Fruit fly (Drosophila melanogaster) whole organism, embryonic: ENCODE measurements around the gene CG11986.

Source experiments
- Atf3 ChIP-seq: fragments of 200-800 bp; sonication (Bioruptor generic); optimal IDR thresholded peaks from 3 replicates; lab custom pipeline; 2016; ENCODE audit warnings: missing biosample characterization, missing genetic modification characterization
- B-H2 ChIP-seq: fragments of 200-800 bp; sonication (Bioruptor generic); optimal IDR thresholded peaks from 2 replicates; lab custom pipeline; 2018; ENCODE audit warnings: missing biosample characterization, mild to moderate bottlenecking, missing genetic modification characterization
- CG11560 ChIP-seq: fragments of 200-800 bp; sonication (Bioruptor generic); IDR thresholded peaks from 3 replicates; pipeline ENCODE4 v1.3.6; 2022; ENCODE audit warnings: missing biosample characterization, missing genetic modification characterization
- CG12219 ChIP-seq: fragments of 200-800 bp; sonication (Bioruptor generic); optimal IDR thresholded peaks from 3 replicates; lab custom pipeline; 2018; ENCODE audit warnings: missing biosample characterization, mild to moderate bottlenecking, missing genetic modification characterization
- CG12744 ChIP-seq: fragments of 200-800 bp; sonication (Bioruptor generic); optimal IDR thresholded peaks from 2 replicates; lab custom pipeline; 2016; ENCODE audit warnings: missing biosample characterization, missing genetic modification characterization
- CG13296 ChIP-seq: fragments of 200-800 bp; sonication (Bioruptor generic); optimal IDR thresholded peaks from 3 replicates; lab custom pipeline; 2018; ENCODE audit warnings: missing biosample characterization, mild to moderate bottlenecking, missing genetic modification characterization
- CG13894 ChIP-seq: fragments of 200-800 bp; sonication (Bioruptor generic); optimal IDR thresholded peaks from 3 replicates; lab custom pipeline; 2018; ENCODE audit warnings: missing biosample characterization, mild to moderate bottlenecking, missing genetic modification characterization, moderate library complexity
- CG14441 ChIP-seq: fragments of 200-800 bp; sonication (Bioruptor generic); IDR thresholded peaks from 2 replicates; pipeline ENCODE4 v1.3.6; 2022; ENCODE audit warnings: missing biosample characterization, missing genetic modification characterization
- CG14667 ChIP-seq: fragments of 200-800 bp; sonication (Bioruptor generic); IDR thresholded peaks from 2 replicates; pipeline ENCODE4 v1.3.6; 2022; ENCODE audit warnings: missing biosample characterization, missing genetic modification characterization
- CG14965 ChIP-seq: fragments of 200-800 bp; sonication (Bioruptor generic); optimal IDR thresholded peaks from 2 replicates; lab custom pipeline; 2016; ENCODE audit warnings: missing biosample characterization, missing genetic modification characterization, borderline replicate concordance
- CG2712 ChIP-seq: fragments of 200-800 bp; optimal IDR thresholded peaks from 3 replicates; lab custom pipeline; 2019; ENCODE audit warnings: missing biosample characterization, mild to moderate bottlenecking, missing genetic modification characterization, moderate library complexity
- CG2875 ChIP-seq: fragments of 200-800 bp; sonication (Bioruptor generic); optimal IDR thresholded peaks from 2 replicates; lab custom pipeline; 2017; ENCODE audit warnings: missing biosample characterization, mild to moderate bottlenecking, missing genetic modification characterization, missing genetic modification reagents
- CG31388 ChIP-seq: fragments of 200-800 bp; sonication (Bioruptor generic); optimal IDR thresholded peaks from 2 replicates; lab custom pipeline; 2016; ENCODE audit warnings: missing biosample characterization, missing genetic modification characterization
- CG34224 ChIP-seq: fragments of 200-800 bp; sonication (Bioruptor generic); IDR thresholded peaks from 3 replicates; pipeline ENCODE4 v1.3.6; 2022; ENCODE audit warnings: missing biosample characterization, missing genetic modification characterization; ENCODE audit not compliant: partially characterized antibody
- CG34376 ChIP-seq: fragments of 200-800 bp; sonication (Bioruptor generic); optimal IDR thresholded peaks from 2 replicates; lab custom pipeline; 2018; ENCODE audit warnings: missing biosample characterization, mild to moderate bottlenecking, missing genetic modification characterization
- CG42726 ChIP-seq: fragments of 200-800 bp; sonication (Bioruptor generic); IDR thresholded peaks from 2 replicates; pipeline ENCODE4 v1.3.6; 2022; ENCODE audit warnings: missing biosample characterization, missing genetic modification characterization; ENCODE audit not compliant: partially characterized antibody
- CG43689 ChIP-seq: fragments of 200-800 bp; sonication (Bioruptor generic); IDR thresholded peaks from 2 replicates; pipeline ENCODE4 v1.3.6; 2022; ENCODE audit warnings: missing biosample characterization, missing genetic modification characterization
- CG4424 ChIP-seq: fragments of 200-800 bp; sonication (Bioruptor generic); optimal IDR thresholded peaks from 3 replicates; lab custom pipeline; 2016; ENCODE audit warnings: missing biosample characterization, missing genetic modification characterization
- CG4730 ChIP-seq: fragments of 200-800 bp; sonication (Bioruptor generic); IDR thresholded peaks from 2 replicates; pipeline ENCODE4 v1.3.6; 2022; ENCODE audit warnings: missing biosample characterization, missing genetic modification characterization
- CG6813 ChIP-seq: fragments of 200-800 bp; sonication (Bioruptor generic); optimal IDR thresholded peaks from 2 replicates; lab custom pipeline; 2017; ENCODE audit warnings: missing biosample characterization, missing genetic modification characterization, mild to moderate bottlenecking, moderate library complexity, missing genetic modification reagents
- CG7786 ChIP-seq: fragments of 200-800 bp; sonication (Bioruptor generic); optimal IDR thresholded peaks from 2 replicates; lab custom pipeline; 2016; ENCODE audit warnings: missing biosample characterization, missing genetic modification characterization
- CG7987 ChIP-seq: fragments of 200-800 bp; sonication (Bioruptor generic); optimal IDR thresholded peaks from 2 replicates; lab custom pipeline; 2018; ENCODE audit warnings: missing biosample characterization, mild to moderate bottlenecking, missing genetic modification characterization, moderate library complexity
- CG8388 ChIP-seq: fragments of 200-800 bp; sonication (Bioruptor generic); optimal IDR thresholded peaks from 2 replicates; lab custom pipeline; 2019; ENCODE audit warnings: missing biosample characterization, mild to moderate bottlenecking, missing genetic modification characterization, moderate library complexity
- CG8478 ChIP-seq: fragments of >200 bp; optimal IDR thresholded peaks from 2 replicates; lab custom pipeline; 2018
- Dad ChIP-seq: fragments of 200-800 bp; sonication (Bioruptor generic); optimal IDR thresholded peaks from 3 replicates; lab custom pipeline; 2016; ENCODE audit warnings: missing biosample characterization, missing genetic modification characterization
- Dip2 ChIP-seq: fragments of 200-800 bp; sonication (Bioruptor generic); IDR thresholded peaks from 2 replicates; pipeline ENCODE4 v1.3.6; 2022; ENCODE audit warnings: missing biosample characterization, missing genetic modification characterization
- Dip3 ChIP-seq: fragments of 200-800 bp; sonication (Bioruptor generic); optimal IDR thresholded peaks from 3 replicates; lab custom pipeline; 2016; ENCODE audit warnings: missing biosample characterization, missing genetic modification characterization
- E2f1 ChIP-seq: fragments of 200-800 bp; sonication (Bioruptor generic); IDR thresholded peaks from 2 replicates; pipeline ENCODE4 v1.3.6; 2022; ENCODE audit warnings: missing biosample characterization, missing genetic modification characterization
- Elba2 ChIP-seq: fragments of 200-800 bp; sonication (Bioruptor generic); optimal IDR thresholded peaks from 3 replicates; lab custom pipeline; 2016; ENCODE audit warnings: missing biosample characterization, missing genetic modification characterization
- Ets65A ChIP-seq: fragments of 200-800 bp; sonication (Bioruptor generic); peaks from one replicate; lab custom pipeline; 2016; ENCODE audit warnings: missing biosample characterization, missing genetic modification characterization
- Ets97D ChIP-seq: fragments of 200-800 bp; sonication (Bioruptor generic); optimal IDR thresholded peaks from 3 replicates; lab custom pipeline; 2016; ENCODE audit warnings: missing biosample characterization, missing genetic modification characterization
- Hsf ChIP-seq: fragments of 200-800 bp; sonication (Bioruptor generic); optimal IDR thresholded peaks from 3 replicates; lab custom pipeline; 2016; ENCODE audit warnings: missing biosample characterization, missing genetic modification characterization
- Jarid2 ChIP-seq: fragments of 200-800 bp; sonication (Bioruptor generic); optimal IDR thresholded peaks from 3 replicates; lab custom pipeline; 2017; ENCODE audit warnings: mild to moderate bottlenecking, missing biosample characterization, missing genetic modification reagents, missing genetic modification characterization
- Optix ChIP-seq: fragments of 200-800 bp; sonication (Bioruptor generic); IDR thresholded peaks from 3 replicates; pipeline ENCODE4 v1.3.6; 2022; ENCODE audit warnings: missing biosample characterization, missing genetic modification characterization
- Spps ChIP-seq: fragments of 200-800 bp; sonication (Bioruptor generic); optimal IDR thresholded peaks from 2 replicates; lab custom pipeline; 2018; ENCODE audit warnings: missing biosample characterization, mild to moderate bottlenecking, missing genetic modification characterization
- Sry-δ ChIP-seq: fragments of 200-800 bp; sonication (Bioruptor generic); optimal IDR thresholded peaks from 2 replicates; lab custom pipeline; 2016; ENCODE audit warnings: missing biosample characterization, missing genetic modification characterization
- ase ChIP-seq: fragments of 200-800 bp; sonication (Bioruptor generic); IDR thresholded peaks from 3 replicates; pipeline ENCODE4 v1.3.6; 2022; ENCODE audit warnings: missing biosample characterization, missing genetic modification characterization
- ash1 ChIP-seq: fragments of 200-800 bp; sonication (Bioruptor generic); optimal IDR thresholded peaks from 2 replicates; lab custom pipeline; 2018; ENCODE audit warnings: missing biosample characterization, mild to moderate bottlenecking, missing genetic modification characterization
- ato ChIP-seq: fragments of 200-800 bp; sonication (Bioruptor generic); IDR thresholded peaks from 2 replicates; pipeline ENCODE4 v1.3.6; 2022; ENCODE audit warnings: missing biosample characterization, missing genetic modification characterization; ENCODE audit not compliant: partially characterized antibody
- cg ChIP-seq: fragments of 200-800 bp; sonication (Bioruptor generic); optimal IDR thresholded peaks from 3 replicates; lab custom pipeline; 2019; ENCODE audit warnings: missing biosample characterization, mild to moderate bottlenecking, missing genetic modification characterization, moderate library complexity
- gem ChIP-seq: fragments of 200-800 bp; sonication (Bioruptor generic); optimal IDR thresholded peaks from 2 replicates; lab custom pipeline; 2019; ENCODE audit warnings: missing biosample characterization, mild to moderate bottlenecking, missing genetic modification characterization, moderate library complexity
- grau ChIP-seq: fragments of 200-800 bp; optimal IDR thresholded peaks from 3 replicates; lab custom pipeline; 2019; ENCODE audit warnings: missing biosample characterization, mild to moderate bottlenecking, missing genetic modification characterization, moderate library complexity
- gro ChIP-seq: fragments of 200-800 bp; sonication (Bioruptor generic); optimal IDR thresholded peaks from 2 replicates; lab custom pipeline; 2016; ENCODE audit warnings: missing biosample characterization, missing genetic modification characterization
- hkb ChIP-seq, 2 experiments: fragments of 200-800 bp in 1 of 2; fragments of >200 bp in 1 of 2; sonication (Bioruptor generic) in 1 of 2; IDR thresholded peaks in 1 of 2; optimal IDR thresholded peaks in 1 of 2; 2 replicates each; pipeline versions ENCODE4 v1.3.6 to Lab custom; 2017 to 2022; ENCODE audit warnings: missing biosample characterization in 1 of 2, missing genetic modification characterization in 1 of 2
- lola ChIP-seq, 3 experiments: fragments of >200 bp in 2 of 3; fragments of 200-800 bp in 1 of 3; sonication (Bioruptor generic) in 1 of 3; optimal IDR thresholded peaks; 2 replicates each; lab custom pipeline; 2017 to 2019; ENCODE audit warnings: missing biosample characterization in 3 of 3, missing genetic modification characterization in 3 of 3, mild to moderate bottlenecking in 1 of 3, moderate library complexity in 1 of 3
- odd ChIP-seq: fragments of 200-800 bp; sonication (Bioruptor generic); optimal IDR thresholded peaks from 2 replicates; lab custom pipeline; 2017; ENCODE audit warnings: missing biosample characterization, mild to moderate bottlenecking, missing genetic modification characterization
- pfk ChIP-seq: fragments of 200-800 bp; sonication (Bioruptor generic); optimal IDR thresholded peaks from 2 replicates; lab custom pipeline; 2018; ENCODE audit warnings: missing biosample characterization, mild to moderate bottlenecking, missing genetic modification characterization, moderate library complexity
- schlank ChIP-seq: fragments of 200-800 bp; sonication (Bioruptor generic); optimal IDR thresholded peaks from 2 replicates; lab custom pipeline; 2018; ENCODE audit warnings: missing biosample characterization, mild to moderate bottlenecking, missing genetic modification characterization
- stc ChIP-seq: fragments of 200-800 bp; sonication (Bioruptor generic); IDR thresholded peaks from 2 replicates; pipeline ENCODE4 v1.3.6; 2022; ENCODE audit warnings: missing biosample characterization, missing genetic modification characterization
- tx ChIP-seq: fragments of 200-800 bp; sonication (Bioruptor generic); optimal IDR thresholded peaks from 2 replicates; lab custom pipeline; 2016; ENCODE audit warnings: missing biosample characterization, missing genetic modification characterization
- zfh1 ChIP-seq: fragments of 200-800 bp; sonication (Bioruptor generic); IDR thresholded peaks from 3 replicates; pipeline ENCODE4 v1.3.6; 2022; ENCODE audit warnings: missing biosample characterization, missing genetic modification characterization

Gene CG11986

DNA sequence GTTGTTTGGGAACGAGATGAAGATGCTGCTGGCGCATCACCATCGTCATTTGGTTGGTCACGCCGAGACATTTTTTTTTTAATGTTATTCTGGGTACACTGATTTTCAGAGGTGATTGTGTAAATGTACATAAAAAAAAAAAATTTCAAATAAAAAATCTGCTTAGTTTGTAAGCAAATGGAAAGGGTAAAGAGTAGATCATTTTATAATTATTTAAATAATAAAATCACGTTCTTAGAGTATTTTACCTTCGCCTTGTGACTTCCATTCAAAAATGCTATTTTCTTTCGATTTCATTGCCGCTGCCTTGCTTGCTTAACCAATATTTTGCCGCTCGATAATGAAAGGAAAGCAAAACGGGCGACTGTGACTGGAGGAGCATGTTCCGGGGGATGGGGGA lies 36.5 kb upstream of the CG11986 start:
- TF ChIP-seq Jarid2 (GFP tag; lab: Kevin White, UChicago) (no peak), odd (no peak), CG11560 (tag; lab: Robert Waterston, UW) (0 out of 3 replicates have a peak, but pooled peaks have one; percentile 27), CG34376 (GFP tag; lab: Kevin White, UChicago) (no peak), ato (GFP tag; lab: Robert Waterston, UW) (no peak), Elba2 (GFP tag; lab: Kevin White, UChicago) (no peak), CG13296 (GFP tag; lab: Kevin White, UChicago) (no peak), ash1 (no peak), CG8478 (lab: Kevin White, UChicago) (no peak), gro (no peak), Dip3 (GFP tag; lab: Kevin White, UChicago) (no peak), Sry-δ (no peak), CG7987 (GFP tag; lab: Kevin White, UChicago) (no peak), pfk (GFP tag; lab: Kevin White, UChicago) (no peak), stc (peak; percentile 65; the same call in 1 of the 2 replicates), CG7786 (GFP tag; lab: Kevin White, UChicago) (no peak), Ets65A (GFP tag; lab: Kevin White, UChicago) (no peak), CG4730 (GFP tag; lab: Robert Waterston, UW) (no peak), CG14965 (GFP tag; lab: Kevin White, UChicago) (no peak), CG6813 (no peak), E2f1 (0 out of 2 replicates have a peak, but pooled peaks have one; percentile 20), gem (tag; lab: Kevin White, UChicago) (peak; percentile 64), CG2712 (tag; lab: Kevin White, UChicago) (peak; percentile 18), hkb (optimal IDR thresholded peaks at IDR 0.05; lab: Kevin White, UChicago) (no peak), hkb (GFP tag; IDR thresholded peaks at IDR 0.05; lab: Robert Waterston, UW) (peak; percentile 57), CG42726 (no peak), CG4424 (peak; percentile 22), CG14667 (GFP tag; lab: Robert Waterston, UW) (no peak; the same call in 1 of the 2 replicates), lola (GFP tag; optimal IDR thresholded peaks at IDR 0.05; lab: Kevin White, UChicago) (peak in 1 of 3 experiments; percentile 12), CG34224 (GFP tag; lab: Robert Waterston, UW) (no peak), ase (GFP tag; lab: Robert Waterston, UW) (peak; percentile 23; the same call in 1 of the 3 replicates), grau (tag; lab: Kevin White, UChicago) (no peak), Dad (GFP tag; lab: Kevin White, UChicago) (no peak), cg (GFP tag; lab: Kevin White, UChicago) (no peak), tx (GFP tag; lab: Kevin White, UChicago) (no peak), CG8388 (GFP tag; lab: Kevin White, UChicago) (peak; percentile 63), Optix (GFP tag; lab: Robert Waterston, UW) (no peak), CG12744 (GFP tag; lab: Kevin White, UChicago) (no peak), Atf3 (GFP tag; lab: Kevin White, UChicago) (no peak), CG13894 (no peak), CG31388 (GFP tag; lab: Kevin White, UChicago) (no peak), B-H2 (no peak), CG12219 (no peak), Hsf (GFP tag; lab: Kevin White, UChicago) (no peak), schlank (tag; lab: Kevin White, UChicago) (no peak), CG2875 (GFP tag; lab: Kevin White, UChicago) (no peak), CG43689 (GFP tag; lab: Robert Waterston, UW) (no peak), Ets97D (GFP tag; lab: Kevin White, UChicago) (no peak), zfh1 (GFP tag; lab: Robert Waterston, UW) (no peak), Spps (tag; lab: Kevin White, UChicago) (no peak), Dip2 (no peak), CG14441 (GFP tag; lab: Robert Waterston, UW) (0 out of 2 replicates have a peak, but pooled peaks have one; percentile 40)
